Worm (Caenorhabditis elegans): ENCODE data around the gene Y2H9A.4.
A peak's percentile ranks its signal among the peaks of the same experiment; 100 is the strongest.

Y2H9A.4 gene

DNA sequence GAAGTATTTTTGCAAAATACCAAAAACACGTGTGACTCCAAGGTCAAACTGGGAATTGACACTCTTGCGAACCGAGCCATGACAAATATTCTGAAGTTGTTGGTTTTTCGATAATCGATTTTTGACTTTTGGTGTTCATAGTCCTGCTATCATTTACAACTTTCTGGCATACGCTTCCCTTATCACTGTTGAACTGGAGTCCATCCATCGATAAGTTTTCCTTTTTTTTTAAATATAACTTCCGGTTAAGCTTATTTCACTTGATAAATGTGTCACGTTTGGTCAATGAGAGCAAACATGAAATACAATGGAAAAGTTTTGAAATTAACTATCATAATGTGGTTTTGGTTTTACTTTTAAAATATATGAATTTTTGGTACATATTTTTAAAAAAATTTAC is 24.0 kb upstream of the Y2H9A.4 start:
- TF ChIP-seq cebp-1 (GFP tag; IDR thresholded peaks at IDR 0.05) (no peak), cebp-1 (tag; optimal IDR thresholded peaks at IDR 0.05) (no peak), ztf-22 (GFP tag; optimal IDR thresholded peaks at IDR 0.05) (no peak), nhr-80 (tag; optimal IDR thresholded peaks at IDR 0.05) (peak; percentile 86), madf-6 (GFP tag; IDR thresholded peaks at IDR 0.05) (no peak)

DNA sequence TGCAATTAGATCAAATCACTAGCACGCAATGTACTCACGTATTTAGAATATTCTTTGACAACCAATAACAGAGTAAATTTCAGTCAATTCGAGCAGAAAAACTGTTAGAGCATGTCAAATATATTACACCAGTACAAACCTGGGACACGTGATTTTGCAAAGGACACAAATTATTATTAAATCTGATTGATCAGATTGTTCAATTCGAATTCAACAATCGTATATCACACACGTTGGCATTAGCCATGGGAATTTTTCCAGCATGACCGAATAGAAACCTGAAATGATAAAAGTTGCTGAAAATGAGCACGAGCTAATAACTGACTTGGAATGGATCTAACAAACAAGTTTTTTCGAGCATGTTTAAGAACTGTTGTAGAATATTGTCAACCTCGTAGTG is 22.7 kb upstream of the Y2H9A.4 start, which contains the start of gene srv-9:
Gene srv-9 (minus strand): TSS at position 101 of the 400 bp plus-strand sequence.
- TF ChIP-seq ceh-91 (GFP tag; IDR thresholded peaks at IDR 0.05) (no peak), egrh-3 (GFP tag; IDR thresholded peaks at IDR 0.05) (no peak), rpc-1 (optimal IDR thresholded peaks at IDR 0.05) (no peak), rpc-1 (tag; optimal IDR thresholded peaks at IDR 0.05) (no peak), F57A8.1 (GFP tag; optimal IDR thresholded peaks at IDR 0.05) (no peak), F33H1.4 (GFP tag; IDR thresholded peaks at IDR 0.05) (no peak)

ce11 chrV:13423608-13424007 is 22.1 kb upstream of the Y2H9A.4 start, which contains the start of gene srv-10:
Gene srv-10 (plus strand): TSS chrV:13423908.
- no peak for TF ChIP-seq nfya-1 (tag; optimal IDR thresholded peaks at IDR 0.05; ENCODE audit: borderline replicate concordance, insufficient read depth)
- TF ChIP-seq F10E7.11 (tag; optimal IDR thresholded peaks at IDR 0.05): no peak
- no peak for TF ChIP-seq F57A8.1 (GFP tag; optimal IDR thresholded peaks at IDR 0.05)
- no peak for TF ChIP-seq ztf-6 (GFP tag; IDR thresholded peaks at IDR 0.05)
- no peak for TF ChIP-seq rpc-1 (optimal IDR thresholded peaks at IDR 0.05)
- TF ChIP-seq rpc-1 (tag; optimal IDR thresholded peaks at IDR 0.05): no peak
- TF ChIP-seq nhr-80 (tag; optimal IDR thresholded peaks at IDR 0.05): no peak
- no peak for TF ChIP-seq tbx-9 (tag; optimal IDR thresholded peaks at IDR 0.05; ENCODE audit: borderline replicate concordance)
- TF ChIP-seq C06A6.2 (GFP tag; conservative IDR thresholded peaks at IDR 0.05): no peak
- TF ChIP-seq D2030.7 (GFP tag; IDR thresholded peaks at IDR 0.05): no peak
- no peak for TF ChIP-seq bed-1 (GFP tag; IDR thresholded peaks at IDR 0.05)
- TF ChIP-seq ama-1 (optimal IDR thresholded peaks at IDR 0.05): no peak
- no peak for TF ChIP-seq ama-1 (GFP tag; optimal IDR thresholded peaks at IDR 0.05)
- TF ChIP-seq ekl-4 (GFP tag; IDR thresholded peaks at IDR 0.05): no peak
- no peak for TF ChIP-seq chd-7 (tag; optimal IDR thresholded peaks at IDR 0.05)
- no peak for TF ChIP-seq lir-1 (GFP tag; conservative IDR thresholded peaks at IDR 0.05)
- TF ChIP-seq B0336.3 (GFP tag; IDR thresholded peaks at IDR 0.05): no peak
- TF ChIP-seq Y53G8AR.9 (GFP tag; conservative IDR thresholded peaks at IDR 0.05): no peak
- TF ChIP-seq nhr-179 (tag; optimal IDR thresholded peaks at IDR 0.05): no peak
- TF ChIP-seq snpc-4 (GFP tag; optimal IDR thresholded peaks at IDR 0.05): no peak
- no peak for TF ChIP-seq snpc-4 (tag; optimal IDR thresholded peaks at IDR 0.05)
- TF ChIP-seq ztf-18 (tag; optimal IDR thresholded peaks at IDR 0.05): no peak
- TF ChIP-seq F57C9.4 (tag; optimal IDR thresholded peaks at IDR 0.05): no peak

DNA sequence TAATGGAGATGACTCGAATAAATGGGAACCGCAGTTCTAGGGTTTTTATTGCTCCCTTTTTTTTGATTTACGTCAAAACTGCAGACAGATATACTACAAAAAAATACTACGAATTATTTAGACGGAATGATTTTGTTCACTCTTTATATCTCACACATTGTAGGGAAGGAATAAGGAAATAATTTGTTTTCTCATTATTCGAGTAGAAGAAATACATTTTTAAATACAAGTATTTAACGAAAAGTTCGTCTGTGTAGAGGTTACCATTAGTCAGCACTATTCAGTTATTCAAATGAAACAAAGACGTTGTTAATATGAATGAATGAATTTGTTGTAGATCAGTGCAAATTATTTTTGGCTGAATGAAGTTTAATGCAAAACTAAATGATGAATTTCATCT is 18.9 kb upstream of the Y2H9A.4 start, which contains the start of gene srd-18:
Gene srd-18 (minus strand): TSS at position 101 of the 400 bp plus-strand sequence.
- TF ChIP-seq F57C9.4 (tag; optimal IDR thresholded peaks at IDR 0.05): no peak
- TF ChIP-seq F55B11.4 (tag; optimal IDR thresholded peaks at IDR 0.05; ENCODE audit: borderline replicate concordance, insufficient read depth): no peak
- no peak for TF ChIP-seq chd-7 (tag; optimal IDR thresholded peaks at IDR 0.05)
- no peak for TF ChIP-seq B0261.1 (tag; optimal IDR thresholded peaks at IDR 0.05)
- no peak for TF ChIP-seq Y67H2A.10 (GFP tag; conservative IDR thresholded peaks at IDR 0.05)
- no peak for TF ChIP-seq F52B5.7 (tag; optimal IDR thresholded peaks at IDR 0.05)
- TF ChIP-seq ztf-28 (GFP tag; IDR thresholded peaks at IDR 0.05): no peak
- no peak for TF ChIP-seq lsy-27 (tag; optimal IDR thresholded peaks at IDR 0.05; ENCODE audit: borderline replicate concordance, insufficient read depth)
- TF ChIP-seq nhr-179 (tag; optimal IDR thresholded peaks at IDR 0.05): no peak
- no peak for TF ChIP-seq ets-4 (GFP tag; optimal IDR thresholded peaks at IDR 0.05)
- no peak for TF ChIP-seq egl-18 (GFP tag; IDR thresholded peaks at IDR 0.05)
- no peak for TF ChIP-seq hmg-1.2 (GFP tag; IDR thresholded peaks at IDR 0.05)
- TF ChIP-seq ceh-79 (tag; optimal IDR thresholded peaks at IDR 0.05): no peak
- no peak for TF ChIP-seq rec-8 (tag; optimal IDR thresholded peaks at IDR 0.05)
- no peak for TF ChIP-seq nfya-1 (tag; optimal IDR thresholded peaks at IDR 0.05; ENCODE audit: borderline replicate concordance, insufficient read depth)
- TF ChIP-seq lin-26 (GFP tag; IDR thresholded peaks at IDR 0.05): no peak
- TF ChIP-seq ZK185.1 (tag; optimal IDR thresholded peaks at IDR 0.05; ENCODE audit: poor library complexity, severe bottlenecking): no peak
